Worm (Caenorhabditis elegans) whole organism, L1 larva: ENCODE data around the gene gst-13.

Experiments
- C16A3.4 ChIP-seq: fragments of 150-350 bp; optimal IDR thresholded peaks from 2 replicates; lab custom pipeline; 2014; ENCODE audit warnings: missing biosample characterization, missing genetic modification characterization
- C34B4.2 ChIP-seq: sonication (generic microtip); optimal IDR thresholded peaks from 2 replicates; lab custom pipeline; 2017; ENCODE audit warnings: mild to moderate bottlenecking, missing genetic modification characterization, missing compliant biosample characterization
- Y116A8C.19 ChIP-seq: sonication (generic microtip); optimal IDR thresholded peaks from 2 replicates; lab custom pipeline; 2016; ENCODE audit warnings: missing compliant biosample characterization, missing genetic modification characterization, borderline replicate concordance
- alr-1 ChIP-seq: fragments of 200-800 bp; sonication (Bioruptor generic); optimal IDR thresholded peaks from 2 replicates; lab custom pipeline; 2018; ENCODE audit warnings: borderline replicate concordance, mild to moderate bottlenecking, missing genetic modification characterization, missing compliant biosample characterization
- blmp-1 ChIP-seq: fragments of 150-350 bp; optimal IDR thresholded peaks from 2 replicates; lab custom pipeline; 2014; ENCODE audit warnings: missing biosample characterization, missing genetic modification characterization
- ceh-63 ChIP-seq: fragments of 200-800 bp; sonication (Bioruptor generic); optimal IDR thresholded peaks from 2 replicates; lab custom pipeline; 2018; ENCODE audit warnings: mild to moderate bottlenecking, missing genetic modification characterization, missing compliant biosample characterization
- ceh-8 ChIP-seq: fragments of 200-800 bp; sonication (Bioruptor generic); optimal IDR thresholded peaks from 2 replicates; lab custom pipeline; 2018; ENCODE audit warnings: mild to moderate bottlenecking, missing genetic modification characterization, moderate library complexity, missing compliant biosample characterization
- ceh-82 ChIP-seq, 3 experiments: fragments of 150-350 bp in 1 of 3; sonication (generic microtip) in 2 of 3; optimal IDR thresholded peaks; 2 replicates each; lab custom pipeline; 2014 to 2017; ENCODE audit warnings: missing biosample characterization in 3 of 3, missing genetic modification characterization in 3 of 3
- ceh-88 ChIP-seq: fragments of 200-800 bp; sonication (Bioruptor generic); IDR thresholded peaks from 2 replicates; pipeline ENCODE4 v1.3.6; 2022; ENCODE audit warnings: missing genetic modification characterization, missing compliant biosample characterization
- ces-1 ChIP-seq: fragments of 150-350 bp; optimal IDR thresholded peaks from 2 replicates; lab custom pipeline; 2014; ENCODE audit warnings: missing biosample characterization, missing genetic modification reagents, missing genetic modification characterization
- efl-1 ChIP-seq, 4 experiments: fragments of 150-350 bp; optimal IDR thresholded peaks in 3 of 4; peaks in 1 of 4; 1 replicate in 1 of 4; 2 replicates in 3 of 4; lab custom pipeline; 2014; ENCODE audit warnings: missing biosample characterization in 2 of 4, missing genetic modification characterization in 2 of 4, missing genetic modification reagents in 2 of 4
- egl-13 ChIP-seq: sonication (generic microtip); optimal IDR thresholded peaks from 2 replicates; lab custom pipeline; 2016; ENCODE audit warnings: missing genotype, missing genetic modification reagents, missing genetic modification characterization, missing compliant biosample characterization
- elt-3 ChIP-seq, 6 experiments: fragments of 150-350 bp in 1 of 6; sonication (generic microtip); optimal IDR thresholded peaks; 2 replicates each; lab custom pipeline; 2017 to 2018; ENCODE audit warnings: missing biosample characterization in 6 of 6, missing genetic modification characterization in 6 of 6, inconsistent platforms in 1 of 6
- ets-5 ChIP-seq: fragments of 200-800 bp; sonication (Bioruptor generic); IDR thresholded peaks from 2 replicates; pipeline ENCODE4 v1.3.6; 2022; ENCODE audit warnings: missing genetic modification characterization, missing compliant biosample characterization
- fkh-8 ChIP-seq: sonication (generic microtip); optimal IDR thresholded peaks from 2 replicates; lab custom pipeline; 2016; ENCODE audit warnings: mild to moderate bottlenecking, missing genetic modification characterization, missing compliant biosample characterization
- fos-1 ChIP-seq: fragments of 150-350 bp; optimal IDR thresholded peaks from 2 replicates; lab custom pipeline; 2014; ENCODE audit warnings: missing biosample characterization, missing genetic modification characterization
- grh-1 ChIP-seq: fragments of 200-800 bp; sonication (Bioruptor generic); IDR thresholded peaks from 2 replicates; pipeline ENCODE4 v1.3.6; 2022; ENCODE audit warnings: missing genetic modification reagents, missing genetic modification characterization, missing compliant biosample characterization
- hlh-17 ChIP-seq: fragments of 200-800 bp; sonication (Bioruptor generic); optimal IDR thresholded peaks from 2 replicates; lab custom pipeline; 2018; ENCODE audit warnings: missing genetic modification characterization, mild to moderate bottlenecking, missing compliant biosample characterization, moderate library complexity, borderline replicate concordance
- hlh-4 ChIP-seq: sonication (generic microtip); optimal IDR thresholded peaks from 2 replicates; lab custom pipeline; 2016; ENCODE audit warnings: mild to moderate bottlenecking, missing genetic modification characterization, missing compliant biosample characterization
- irx-1 ChIP-seq: sonication (generic microtip); optimal IDR thresholded peaks from 2 replicates; lab custom pipeline; 2016; ENCODE audit warnings: missing genetic modification characterization, missing compliant biosample characterization
- lin-13 ChIP-seq: fragments of 150-350 bp; optimal IDR thresholded peaks from 2 replicates; lab custom pipeline; 2014; ENCODE audit warnings: missing biosample characterization, missing genetic modification reagents, missing genetic modification characterization
- lin-14 ChIP-seq: fragments of 200-800 bp; sonication (Bioruptor generic); optimal IDR thresholded peaks from 2 replicates; lab custom pipeline; 2018; ENCODE audit warnings: mild to moderate bottlenecking, missing genetic modification characterization, moderate library complexity, missing compliant biosample characterization
- lin-35 ChIP-seq, 2 experiments: fragments of 150-350 bp; optimal IDR thresholded peaks; 2 replicates each; lab custom pipeline; 2014; ENCODE audit warnings: missing biosample characterization in 2 of 2, missing genetic modification characterization in 2 of 2, missing genetic modification reagents in 2 of 2
- lir-3 ChIP-seq: sonication (generic microtip); optimal IDR thresholded peaks from 2 replicates; lab custom pipeline; 2016; ENCODE audit warnings: mild to moderate bottlenecking, missing genetic modification characterization, moderate library complexity, missing compliant biosample characterization; ENCODE audit not compliant: poor library complexity
- mdl-1 ChIP-seq, 2 experiments: fragments of 150-350 bp; optimal IDR thresholded peaks; 2 replicates each; lab custom pipeline; 2014 to 2017; ENCODE audit warnings: missing biosample characterization in 2 of 2, missing genetic modification characterization in 2 of 2, inconsistent platforms in 1 of 2
- nhr-28 ChIP-seq: fragments of 150-350 bp; optimal IDR thresholded peaks from 2 replicates; lab custom pipeline; 2014; ENCODE audit warnings: missing biosample characterization, missing genetic modification characterization
- nhr-71 ChIP-seq: sonication (generic microtip); optimal IDR thresholded peaks from 2 replicates; lab custom pipeline; 2016; ENCODE audit warnings: mild to moderate bottlenecking, missing genetic modification characterization, moderate library complexity, missing compliant biosample characterization
- nhr-76 ChIP-seq: sonication (generic microtip); optimal IDR thresholded peaks from 2 replicates; lab custom pipeline; 2017; ENCODE audit warnings: missing biosample characterization, missing genetic modification characterization
- nhr-77 ChIP-seq: fragments of 150-350 bp; optimal IDR thresholded peaks from 2 replicates; lab custom pipeline; 2014; ENCODE audit warnings: missing biosample characterization, missing genetic modification characterization
- nhr-85 ChIP-seq: sonication (generic microtip); peaks from one replicate; lab custom pipeline; 2016; ENCODE audit warnings: missing genetic modification characterization, inconsistent platforms, missing compliant biosample characterization
- pag-3 ChIP-seq: sonication (generic microtip); optimal IDR thresholded peaks from 2 replicates; lab custom pipeline; 2017; ENCODE audit warnings: missing genetic modification characterization, mild to moderate bottlenecking, missing compliant biosample characterization, antibody characterized with exemption, borderline replicate concordance; ENCODE audit not compliant: insufficient read depth
- skn-1 ChIP-seq: fragments of 150-350 bp; optimal IDR thresholded peaks from 2 replicates; lab custom pipeline; 2014; ENCODE audit warnings: missing biosample characterization, missing genetic modification characterization
- snpc-4 ChIP-seq: fragments of 150-350 bp; optimal IDR thresholded peaks from 2 replicates; lab custom pipeline; 2014; ENCODE audit warnings: missing biosample characterization, missing genetic modification characterization
- sox-4 ChIP-seq: sonication (generic microtip); optimal IDR thresholded peaks from 2 replicates; lab custom pipeline; 2016; ENCODE audit warnings: missing genetic modification characterization, missing compliant biosample characterization
- sptf-1 ChIP-seq: fragments of 150-350 bp; optimal IDR thresholded peaks from 2 replicates; lab custom pipeline; 2014; ENCODE audit warnings: missing biosample characterization, missing genetic modification characterization
- sup-37 ChIP-seq: fragments of 200-800 bp; sonication (Bioruptor generic); optimal IDR thresholded peaks from 2 replicates; lab custom pipeline; 2018; ENCODE audit warnings: mild to moderate bottlenecking, missing genetic modification characterization, missing compliant biosample characterization
- unc-130 ChIP-seq: fragments of 150-350 bp; optimal IDR thresholded peaks from 2 replicates; lab custom pipeline; 2017; ENCODE audit warnings: missing biosample characterization, missing genetic modification characterization, inconsistent platforms
- unc-86 ChIP-seq: sonication (generic microtip); optimal IDR thresholded peaks from 2 replicates; lab custom pipeline; 2016; ENCODE audit warnings: missing genetic modification characterization, missing compliant biosample characterization
- unc-98 ChIP-seq: fragments of 200-800 bp; sonication (Bioruptor generic); IDR thresholded peaks from 2 replicates; pipeline ENCODE4 v1.3.6; 2022; ENCODE audit warnings: missing genetic modification characterization, missing compliant biosample characterization
- zag-1 ChIP-seq: fragments of 150-350 bp; optimal IDR thresholded peaks from 2 replicates; lab custom pipeline; 2014; ENCODE audit warnings: missing biosample characterization, missing genetic modification characterization
- ztf-11 ChIP-seq, 2 experiments: sonication (generic microtip); optimal IDR thresholded peaks; 2 replicates each; lab custom pipeline; 2016 to 2017; ENCODE audit warnings: missing genetic modification characterization in 2 of 2, missing biosample characterization in 1 of 2, missing compliant biosample characterization in 1 of 2
- ztf-4 ChIP-seq: fragments of 150-350 bp; optimal IDR thresholded peaks from 2 replicates; lab custom pipeline; 2014; ENCODE audit warnings: missing biosample characterization, missing genetic modification characterization

gst-13 gene

DNA sequence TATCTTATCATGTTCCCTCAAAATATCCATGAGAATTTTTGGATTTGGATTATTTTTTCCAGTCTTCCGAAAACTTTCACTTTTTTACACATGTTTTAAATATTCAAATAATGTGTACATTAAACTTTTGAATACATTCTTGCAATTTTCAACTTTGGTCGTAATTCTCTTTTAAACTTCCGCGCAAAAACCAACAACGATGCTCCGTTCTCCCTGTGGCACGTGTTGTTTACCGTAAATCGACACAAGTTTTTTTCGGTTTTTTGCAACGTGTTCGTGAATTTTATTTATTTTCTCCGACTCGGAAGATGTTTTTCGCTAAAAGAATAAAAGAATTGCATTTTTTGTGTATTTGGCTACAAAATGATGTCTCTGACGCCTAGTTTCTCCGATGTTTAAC is 11.5 kb downstream of the gst-13 start (continued):
- TF ChIP-seq nhr-71 (tag; lab: Kevin White, UChicago) (peak; percentile 67), C34B4.2 (tag; lab: Kevin White, UChicago) (no peak), lin-14 (peak; percentile 59), pag-3 (tag; lab: Kevin White, UChicago) (no peak), zag-1 (no peak), mdl-1 (tag; optimal IDR thresholded peaks at IDR 0.05; lab: Kevin White, UChicago) (peak in 1 of 2 experiments; percentile 47), C16A3.4 (tag; lab: Kevin White, UChicago) (no peak), unc-98 (no peak), alr-1 (tag; lab: Kevin White, UChicago) (no peak), lir-3 (tag; lab: Kevin White, UChicago) (no peak), nhr-76 (tag; lab: Kevin White, UChicago) (no peak), fkh-8 (tag; lab: Kevin White, UChicago) (no peak), elt-3 (tag; optimal IDR thresholded peaks at IDR 0.05; lab: Kevin White, UChicago) (no peak), unc-86 (tag; lab: Kevin White, UChicago) (peak; percentile 34)

- TF ChIP-seq egl-13 (tag; lab: Kevin White, UChicago): no peak
- no peak for TF ChIP-seq grh-1 (GFP tag; lab: Robert Waterston, UW)
- no peak for TF ChIP-seq Y116A8C.19 (tag; lab: Kevin White, UChicago)
- TF ChIP-seq nhr-28 (tag; lab: Kevin White, UChicago): no peak
- no peak for TF ChIP-seq sox-4
- no peak for TF ChIP-seq ceh-82 (tag; optimal IDR thresholded peaks at IDR 0.05; lab: Kevin White, UChicago)
- no peak for TF ChIP-seq hlh-17
- no peak for TF ChIP-seq unc-86 (tag; lab: Kevin White, UChicago)
These were observed 15.4 kb downstream of the gst-13 start, which contains the start of gene T26C5.5 for ce11 chrII:9246648-9247047. Gene T26C5.5, minus strand, starts transcription at chrII:9246748.

ce11 chrII:9250422-9250821 is 19.2 kb downstream of the gst-13 start, which contains the start of gene T26C5.4:
Gene T26C5.4, minus strand, starts transcription at chrII:9250522.
- no peak for TF ChIP-seq ceh-63 (GFP tag; lab: Kevin White, UChicago)
- TF ChIP-seq efl-1 (optimal IDR thresholded peaks at IDR 0.05; lab: Kevin White, UChicago): no peak
- no peak for TF ChIP-seq efl-1 (GFP tag; optimal IDR thresholded peaks at IDR 0.05 in 1 of 2; lab: Kevin White, UChicago)
- no peak for TF ChIP-seq irx-1 (tag; lab: Kevin White, UChicago)
- TF ChIP-seq hlh-17: no peak
- no peak for TF ChIP-seq ces-1 (GFP tag; lab: Kevin White, UChicago)
- TF ChIP-seq lin-13 (GFP tag; lab: Kevin White, UChicago): no peak
- TF ChIP-seq skn-1: no peak
- no peak for TF ChIP-seq sup-37
- TF ChIP-seq lin-14: no peak
- no peak for TF ChIP-seq pag-3 (tag; lab: Kevin White, UChicago)
- TF ChIP-seq ceh-88: no peak

ce11 chrII:9251529-9251928 is 20.3 kb downstream of the gst-13 start:
- TF ChIP-seq ceh-8 (GFP tag; lab: Kevin White, UChicago): no peak
- TF ChIP-seq snpc-4 (tag; lab: Kevin White, UChicago): no peak
- TF ChIP-seq ets-5 (GFP tag; lab: Robert Waterston, UW): no peak
- peak; percentile 81 for TF ChIP-seq nhr-85 (tag; lab: Kevin White, UChicago)
- TF ChIP-seq nhr-28 (tag; lab: Kevin White, UChicago): no peak
- no peak for TF ChIP-seq lin-35 (GFP tag; optimal IDR thresholded peaks at IDR 0.05; lab: Kevin White, UChicago)
- no peak for TF ChIP-seq lin-13 (GFP tag; lab: Kevin White, UChicago)
- peak; percentile 77 for TF ChIP-seq blmp-1
- TF ChIP-seq sox-4: no peak
- no peak for TF ChIP-seq unc-130 (tag; lab: Kevin White, UChicago)
- TF ChIP-seq elt-3 (tag; optimal IDR thresholded peaks at IDR 0.05; lab: Kevin White, UChicago): no peak
- TF ChIP-seq nhr-77 (tag; lab: Kevin White, UChicago): no peak
- TF ChIP-seq ztf-11 (tag; optimal IDR thresholded peaks at IDR 0.05; lab: Kevin White, UChicago): no peak
- no peak for TF ChIP-seq fos-1 (tag; lab: Kevin White, UChicago)
- no peak for TF ChIP-seq sptf-1 (tag; lab: Kevin White, UChicago)
- TF ChIP-seq hlh-4 (tag; lab: Kevin White, UChicago): no peak
- no peak for TF ChIP-seq ztf-4 (tag; lab: Kevin White, UChicago)
- TF ChIP-seq ceh-63 (GFP tag; lab: Kevin White, UChicago): no peak
